Worm (Caenorhabditis elegans): Measurements from ENCODE around the gene H18N23.2.

DNA sequence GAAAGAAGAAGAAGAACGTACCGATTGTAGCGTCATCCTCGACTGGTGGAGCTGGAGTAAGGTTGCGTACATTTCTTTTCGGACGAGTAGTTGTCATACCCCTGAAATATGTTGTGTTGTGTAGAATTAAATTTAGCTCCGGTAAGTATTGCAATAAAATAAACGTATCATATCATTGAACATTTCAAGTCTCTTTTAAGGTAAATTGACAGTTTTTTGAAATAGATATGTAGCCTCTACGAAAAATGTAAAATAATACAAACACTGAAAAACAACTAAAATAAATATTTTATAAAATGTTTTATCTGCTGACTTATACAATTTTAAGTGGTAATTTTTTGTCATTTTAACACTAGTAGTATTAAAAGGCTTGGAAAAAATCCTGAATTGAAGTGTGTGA, 30.7 kb downstream of the H18N23.2 start, which contains the start of gene C16H3.3:
- no peak for TF ChIP-seq cog-1 (tag; optimal IDR thresholded peaks at IDR 0.05)
- no peak for TF ChIP-seq flt-1 (GFP tag; IDR thresholded peaks at IDR 0.05)
- no peak for TF ChIP-seq ztf-23 (GFP tag; IDR thresholded peaks at IDR 0.05)
